Worm (Caenorhabditis elegans) whole organism, L4 larva: ENCODE measurements around the gene col-8.

Source experiments
- D1046.2 ChIP-seq: fragments of 200-800 bp; sonication (Bioruptor generic); IDR thresholded peaks from 2 replicates; pipeline ENCODE4 v1.3.6; 2022; ENCODE audit warnings: missing genetic modification characterization, missing compliant biosample characterization
- F10B5.3 ChIP-seq: sonication (generic microtip); optimal IDR thresholded peaks from 2 replicates; lab custom pipeline; 2016; ENCODE audit warnings: mild to moderate bottlenecking, missing genetic modification characterization, missing compliant biosample characterization
- R02D3.7 ChIP-seq: fragments of 150-350 bp; sonication (generic microtip); optimal IDR thresholded peaks from 3 replicates; lab custom pipeline; 2014; ENCODE audit warnings: missing biosample characterization, missing genetic modification characterization
- ZK337.2 ChIP-seq: fragments of 200-800 bp; sonication (Bioruptor generic); IDR thresholded peaks from 2 replicates; pipeline ENCODE4 v1.3.6; 2022; ENCODE audit warnings: missing genetic modification reagents, missing genetic modification characterization, missing compliant biosample characterization
- aly-2 ChIP-seq: sonication (generic microtip); optimal IDR thresholded peaks from 2 replicates; lab custom pipeline; 2018; ENCODE audit warnings: missing biosample characterization, missing genetic modification characterization
- ama-1 ChIP-seq: fragments of 150-350 bp; optimal IDR thresholded peaks from 2 replicates; lab custom pipeline; 2014; ENCODE audit warnings: inconsistent platforms, mixed read lengths
- arid-1 ChIP-seq: fragments of 200-800 bp; sonication (Bioruptor generic); conservative IDR thresholded peaks from 2 replicates; pipeline ENCODE4 v1.3.6; 2022; ENCODE audit warnings: missing genetic modification reagents, missing genetic modification characterization, missing compliant biosample characterization
- ceh-82 ChIP-seq: sonication (generic microtip); optimal IDR thresholded peaks from 2 replicates; lab custom pipeline; 2017; ENCODE audit warnings: missing biosample characterization, missing genetic modification characterization
- daf-19 ChIP-seq: fragments of 200-800 bp; sonication (Bioruptor generic); conservative IDR thresholded peaks from 2 replicates; pipeline ENCODE4 v1.3.6; 2022; ENCODE audit warnings: missing genetic modification characterization, missing compliant biosample characterization
- dmd-9 ChIP-seq: fragments of 200-800 bp; sonication (Bioruptor generic); IDR thresholded peaks from 2 replicates; pipeline ENCODE4 v1.3.6; 2022; ENCODE audit warnings: missing genetic modification reagents, missing genetic modification characterization, missing compliant biosample characterization
- duxl-1 ChIP-seq: sonication (generic microtip); optimal IDR thresholded peaks from 2 replicates; lab custom pipeline; 2016; ENCODE audit warnings: mild to moderate bottlenecking, missing genetic modification characterization, moderate library complexity, missing compliant biosample characterization; ENCODE audit not compliant: poor library complexity
- egl-43 ChIP-seq: fragments of 200-800 bp; sonication (Bioruptor generic); IDR thresholded peaks from 2 replicates; pipeline ENCODE4 v1.3.6; 2022; ENCODE audit warnings: missing genetic modification reagents, missing genetic modification characterization, missing compliant biosample characterization
- hif-1 ChIP-seq, 2 experiments: sonication (generic microtip); optimal IDR thresholded peaks; 2 replicates each; lab custom pipeline; 2016 to 2017; ENCODE audit warnings: missing compliant biosample characterization in 2 of 2, missing genetic modification characterization in 2 of 2, missing genetic modification reagents in 2 of 2, missing genotype in 2 of 2, mild to moderate bottlenecking in 1 of 2
- lin-1 ChIP-seq: fragments of 200-800 bp; sonication (Bioruptor generic); IDR thresholded peaks from 2 replicates; pipeline ENCODE4 v1.3.6; 2022; ENCODE audit warnings: missing genetic modification reagents, missing genetic modification characterization, missing compliant biosample characterization
- lin-13 ChIP-seq: fragments of 150-350 bp; optimal IDR thresholded peaks from 2 replicates; lab custom pipeline; 2014; ENCODE audit warnings: missing biosample characterization, missing genetic modification reagents, missing genetic modification characterization
- lin-29 ChIP-seq: fragments of 200-800 bp; sonication (Bioruptor generic); IDR thresholded peaks from 2 replicates; pipeline ENCODE4 v1.3.6; 2022; ENCODE audit warnings: missing genetic modification reagents, missing genetic modification characterization, missing compliant biosample characterization
- lin-39 ChIP-seq: fragments of 150-350 bp; optimal IDR thresholded peaks from 2 replicates; lab custom pipeline; 2014; ENCODE audit warnings: missing biosample characterization, missing genetic modification reagents, missing genetic modification characterization
- lsy-2 ChIP-seq, 2 experiments: fragments of 150-350 bp in 1 of 2; sonication (generic microtip) in 1 of 2; optimal IDR thresholded peaks; 2 replicates each; lab custom pipeline; 2014 to 2017; ENCODE audit warnings: missing biosample characterization in 2 of 2, missing genetic modification characterization in 2 of 2
- madf-5 ChIP-seq, 2 experiments: fragments of 200-800 bp; sonication (Bioruptor generic); IDR thresholded peaks; 2 replicates each; pipeline ENCODE4 v1.3.6; 2022; ENCODE audit warnings: missing compliant biosample characterization in 2 of 2, missing genetic modification characterization in 2 of 2
- mdl-1 ChIP-seq, 2 experiments: fragments of 150-350 bp in 1 of 2; sonication (generic microtip) in 1 of 2; optimal IDR thresholded peaks; 2 replicates each; lab custom pipeline; 2014 to 2017; ENCODE audit warnings: missing biosample characterization in 2 of 2, missing genetic modification characterization in 2 of 2
- mes-2 ChIP-seq: sonication (generic microtip); optimal IDR thresholded peaks from 2 replicates; lab custom pipeline; 2016; ENCODE audit warnings: missing genotype, mild to moderate bottlenecking, missing genetic modification characterization, missing compliant biosample characterization; ENCODE audit not compliant: poor library complexity, severe bottlenecking
- mxl-2 ChIP-seq: fragments of 200-800 bp; sonication (Bioruptor generic); conservative IDR thresholded peaks from 2 replicates; pipeline ENCODE4 v1.3.6; 2022; ENCODE audit warnings: missing genetic modification reagents, missing genetic modification characterization, missing compliant biosample characterization
- mxl-3 ChIP-seq: fragments of 200-800 bp; sonication (Bioruptor generic); optimal IDR thresholded peaks from 2 replicates; lab custom pipeline; 2018; ENCODE audit warnings: mild to moderate bottlenecking, missing genetic modification characterization, missing compliant biosample characterization
- nhr-102 ChIP-seq: sonication (generic microtip); optimal IDR thresholded peaks from 2 replicates; lab custom pipeline; 2016; ENCODE audit warnings: mild to moderate bottlenecking, missing genetic modification characterization, moderate library complexity, missing compliant biosample characterization
- nhr-11 ChIP-seq: fragments of 150-350 bp; optimal IDR thresholded peaks from 2 replicates; lab custom pipeline; 2014; ENCODE audit warnings: missing biosample characterization, missing genetic modification characterization
- nhr-41 ChIP-seq: fragments of 200-800 bp; sonication (Bioruptor generic); IDR thresholded peaks from 2 replicates; pipeline ENCODE4 v1.3.6; 2022; ENCODE audit warnings: missing genetic modification reagents, missing genetic modification characterization, missing compliant biosample characterization
- nhr-42 ChIP-seq: fragments of 200-800 bp; sonication (Bioruptor generic); IDR thresholded peaks from 2 replicates; pipeline ENCODE4 v1.3.6; 2022; ENCODE audit warnings: missing genetic modification characterization, missing compliant biosample characterization
- nhr-48 ChIP-seq: sonication (generic microtip); optimal IDR thresholded peaks from 2 replicates; lab custom pipeline; 2016; ENCODE audit warnings: mild to moderate bottlenecking, missing genetic modification characterization, missing compliant biosample characterization
- nhr-76 ChIP-seq: fragments of 150-350 bp; optimal IDR thresholded peaks from 2 replicates; lab custom pipeline; 2014; ENCODE audit warnings: missing biosample characterization, missing genetic modification characterization
- pha-4 ChIP-seq, 2 experiments: fragments of 150-350 bp in 1 of 2; fragments of 200-800 bp in 1 of 2; sonication (Bioruptor generic) in 1 of 2; IDR thresholded peaks in 1 of 2; optimal IDR thresholded peaks in 1 of 2; 2 replicates each; pipeline versions ENCODE4 v1.3.6 to Lab custom; 2014 to 2022; ENCODE audit warnings: missing genetic modification characterization in 2 of 2, missing genetic modification reagents in 2 of 2, missing biosample characterization in 1 of 2, missing compliant biosample characterization in 1 of 2
- sdz-12 ChIP-seq: fragments of 200-800 bp; sonication (Bioruptor generic); optimal IDR thresholded peaks from 2 replicates; lab custom pipeline; 2018; ENCODE audit warnings: mild to moderate bottlenecking, missing genetic modification characterization, missing compliant biosample characterization
- set-16 ChIP-seq: fragments of 200-800 bp; sonication (Bioruptor generic); IDR thresholded peaks from 2 replicates; pipeline ENCODE4 v1.3.6; 2022; ENCODE audit warnings: missing genetic modification reagents, missing genetic modification characterization, missing compliant biosample characterization
- skn-1 ChIP-seq: fragments of 150-350 bp; optimal IDR thresholded peaks from 2 replicates; lab custom pipeline; 2014; ENCODE audit warnings: missing biosample characterization, missing genetic modification characterization
- spr-1 ChIP-seq: sonication (generic microtip); optimal IDR thresholded peaks from 2 replicates; lab custom pipeline; 2016; ENCODE audit warnings: mild to moderate bottlenecking, missing genetic modification characterization, missing compliant biosample characterization
- unc-62 ChIP-seq, 3 experiments: fragments of 150-350 bp in 1 of 3; sonication (generic microtip); optimal IDR thresholded peaks in 2 of 3; peaks in 1 of 3; 1 replicate in 1 of 3; 2 replicates in 2 of 3; lab custom pipeline; 2014 to 2017; ENCODE audit warnings: missing biosample characterization in 3 of 3, missing genetic modification characterization in 3 of 3, missing genetic modification reagents in 3 of 3, missing genotype in 1 of 3
- zag-1 ChIP-seq: fragments of 150-350 bp; optimal IDR thresholded peaks from 2 replicates; lab custom pipeline; 2014; ENCODE audit warnings: missing biosample characterization, missing genetic modification characterization
- zfp-2 ChIP-seq: sonication (generic microtip); optimal IDR thresholded peaks from 2 replicates; lab custom pipeline; 2016; ENCODE audit warnings: mild to moderate bottlenecking, missing genetic modification characterization, missing compliant biosample characterization
- zip-2 ChIP-seq: fragments of 150-350 bp; optimal IDR thresholded peaks from 2 replicates; lab custom pipeline; 2014; ENCODE audit warnings: missing biosample characterization, missing genetic modification characterization

Gene col-8

ce11 chrIII:7030044-7030804 lies 9.8 kb upstream of the col-8 start (continued):
- no peak; the same call in 1 of the 2 replicates for TF ChIP-seq egl-43
- no peak for TF ChIP-seq daf-19 (GFP tag; lab: Robert Waterston, UW)
- TF ChIP-seq lin-1 = peak; percentile 54; the same call in 1 of the 2 replicates
- no peak for TF ChIP-seq dmd-9
- TF ChIP-seq zip-2 (tag; lab: Kevin White, UChicago) = no peak
- no peak for TF ChIP-seq hif-1 (tag; optimal IDR thresholded peaks at IDR 0.05; lab: Kevin White, UChicago)
- TF ChIP-seq ceh-82 (tag; lab: Kevin White, UChicago) = no peak
- TF ChIP-seq nhr-11 (tag; lab: Kevin White, UChicago) = no peak
- no peak for TF ChIP-seq nhr-102 (tag; lab: Kevin White, UChicago)
- TF ChIP-seq spr-1 (tag; lab: Kevin White, UChicago) = peak; percentile 23
- no peak for TF ChIP-seq lin-39 (tag; lab: Kevin White, UChicago)
- no peak for TF ChIP-seq aly-2 (tag; lab: Kevin White, UChicago)
- TF ChIP-seq lin-13 = no peak
- no peak for TF ChIP-seq nhr-41 (GFP tag; lab: Robert Waterston, UW)
- no peak for TF ChIP-seq R02D3.7 (tag; lab: Kevin White, UChicago)
- TF ChIP-seq ZK337.2 (GFP tag; lab: Robert Waterston, UW) = no peak
- no peak for TF ChIP-seq lin-29 (GFP tag; lab: Robert Waterston, UW)
- peak; percentile 79 for TF ChIP-seq arid-1 (GFP tag; lab: Robert Waterston, UW)
- TF ChIP-seq mxl-3 = no peak
- TF ChIP-seq duxl-1 = peak; percentile 52
- no peak for TF ChIP-seq nhr-42 (GFP tag; lab: Robert Waterston, UW)
- TF ChIP-seq unc-62 (GFP tag; optimal IDR thresholded peaks at IDR 0.05 in 1 of 2; lab: Kevin White, UChicago) = peak in 1 of 2 experiments; percentile 95
- TF ChIP-seq unc-62 (tag; optimal IDR thresholded peaks at IDR 0.05; lab: Kevin White, UChicago) = no peak
- no peak for TF ChIP-seq madf-5 (GFP tag; IDR thresholded peaks at IDR 0.05; lab: Robert Waterston, UW)
- no peak for TF ChIP-seq nhr-48
- TF ChIP-seq lsy-2 (tag; optimal IDR thresholded peaks at IDR 0.05; lab: Kevin White, UChicago) = peak in 1 of 2 experiments; percentile 66
- no peak for TF ChIP-seq D1046.2 (GFP tag; lab: Robert Waterston, UW)
- TF ChIP-seq, all 104 proteins: peak for 28

- TF ChIP-seq F10B5.3 (tag; lab: Kevin White, UChicago) (no peak), zag-1 (tag; lab: Kevin White, UChicago) (no peak), skn-1 (tag; lab: Kevin White, UChicago) (no peak), mes-2 (tag; lab: Kevin White, UChicago) (no peak), lin-13 (no peak), nhr-76 (no peak)
Measured at ce11 chrIII:7029105-7029504, 8.7 kb upstream of the col-8 start, which contains the start of gene cyk-1. Gene cyk-1, minus strand, starts transcription at chrIII:7029205.

- TF ChIP-seq set-16 (GFP tag; lab: Robert Waterston, UW) (peak; percentile 98), sdz-12 (GFP tag; lab: Kevin White, UChicago) (no peak), mdl-1 (tag; optimal IDR thresholded peaks at IDR 0.05; lab: Kevin White, UChicago) (no peak), ama-1 (no peak), pha-4 (GFP tag; IDR thresholded peaks at IDR 0.05; lab: Robert Waterston, UW) (peak; percentile 66; the same call in 1 of the 2 replicates), pha-4 (tag; optimal IDR thresholded peaks at IDR 0.05; lab: Kevin White, UChicago) (no peak), mxl-2 (GFP tag; lab: Robert Waterston, UW) (peak; percentile 55; the same call in 1 of the 2 replicates), egl-43 (0 out of 2 replicates have a peak, but pooled peaks have one; percentile 37), zfp-2 (tag; lab: Kevin White, UChicago) (no peak)
Measured at ce11 chrIII:7025839-7026238, 5.4 kb upstream of the col-8 start.
